Worm (Caenorhabditis elegans): ENCODE measurements around the gene F53H8.3.

F53H8.3 gene

DNA sequence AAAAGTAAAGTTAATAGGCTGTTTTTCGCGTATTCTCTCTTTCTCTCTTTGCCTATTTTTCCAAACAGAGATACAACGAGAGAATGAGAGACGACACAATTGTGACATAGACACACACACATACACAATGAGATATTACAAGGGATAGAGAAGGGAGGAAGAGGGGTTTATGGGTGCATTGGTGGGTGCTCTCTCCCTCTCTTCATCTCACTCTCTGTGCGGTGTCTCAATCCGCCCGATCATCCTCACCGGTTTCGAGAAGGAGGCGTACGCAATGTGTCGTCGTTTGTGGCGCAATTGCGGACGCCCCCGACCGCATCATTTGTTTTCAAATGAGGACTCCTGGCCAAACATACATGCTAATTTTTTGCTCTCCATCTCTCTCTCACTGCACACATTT lies 11.1 kb downstream of the F53H8.3 start (continued):
- TF ChIP-seq dmd-9 (GFP tag; IDR thresholded peaks at IDR 0.05) (no peak), unc-62 (GFP tag; optimal IDR thresholded peaks at IDR 0.05 in 1 of 2) (peak in 1 of 2 experiments; percentile 99), unc-62 (tag; optimal IDR thresholded peaks at IDR 0.05) (no peak)

DNA sequence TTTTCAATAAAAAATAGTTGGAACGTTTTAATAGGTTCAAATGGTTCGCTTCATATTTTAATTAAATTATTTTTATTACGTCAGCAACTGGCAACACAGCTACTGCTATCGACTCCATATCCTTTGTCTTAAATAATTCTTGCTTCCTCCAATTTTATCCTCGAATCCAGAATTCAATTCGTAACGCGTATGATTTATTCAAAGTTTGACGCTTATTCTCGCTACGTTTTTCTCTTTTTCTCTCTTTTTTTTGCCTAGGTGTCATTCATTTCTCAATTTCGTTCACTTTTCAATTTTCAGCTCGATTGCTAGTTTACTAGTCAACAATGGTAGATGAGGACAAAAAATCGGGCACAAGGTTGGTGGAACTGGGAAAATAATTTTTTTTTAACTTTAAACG lies 12.1 kb downstream of the F53H8.3 start, which contains the start of gene arr-1:
Gene arr-1 (plus strand): TSS at position 301 of the 400 bp plus-strand sequence.
- TF ChIP-seq hlh-11 (tag; optimal IDR thresholded peaks at IDR 0.05) (no peak), unc-39 (tag; optimal IDR thresholded peaks at IDR 0.05) (no peak), T20F7.1 (GFP tag; optimal IDR thresholded peaks at IDR 0.05) (no peak), nhr-111 (GFP tag; optimal IDR thresholded peaks at IDR 0.05) (no peak)

DNA sequence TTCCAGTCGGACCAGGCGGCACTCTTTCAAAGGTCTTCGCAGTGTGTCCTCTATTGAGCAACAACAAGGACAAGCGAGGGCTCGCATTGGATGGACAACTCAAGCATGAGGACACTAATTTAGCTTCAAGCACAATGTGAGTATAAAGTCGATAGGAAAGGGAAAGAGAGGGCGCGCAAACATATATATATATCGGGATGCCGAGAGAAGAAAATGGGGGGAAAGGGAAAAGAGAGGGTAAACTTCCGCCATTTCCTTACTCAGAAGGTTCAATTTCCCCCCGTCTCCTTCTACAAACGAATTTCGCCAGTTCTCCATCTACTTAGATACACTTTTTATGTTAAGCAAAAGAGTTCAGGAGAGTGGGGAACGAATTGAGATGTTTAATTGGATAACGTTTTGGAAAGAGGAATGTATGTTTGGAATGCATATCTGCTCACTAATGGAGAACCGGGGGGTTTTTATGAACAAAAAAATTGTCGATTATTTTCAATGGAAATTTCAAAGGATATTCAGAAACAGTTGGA lies 14.3 kb downstream of the F53H8.3 start:
- peak in 1 of 2 experiments; percentile 26 for TF ChIP-seq lsy-2 (tag; optimal IDR thresholded peaks at IDR 0.05)
- TF ChIP-seq rbr-2 (tag; optimal IDR thresholded peaks at IDR 0.05) = peak; percentile 29
- no peak for TF ChIP-seq lin-13 (GFP tag; optimal IDR thresholded peaks at IDR 0.05)
- TF ChIP-seq unc-62 (GFP tag; optimal IDR thresholded peaks at IDR 0.05 in 1 of 2) = peak in 1 of 2 experiments; percentile 92
- no peak for TF ChIP-seq unc-62 (tag; optimal IDR thresholded peaks at IDR 0.05)

DNA sequence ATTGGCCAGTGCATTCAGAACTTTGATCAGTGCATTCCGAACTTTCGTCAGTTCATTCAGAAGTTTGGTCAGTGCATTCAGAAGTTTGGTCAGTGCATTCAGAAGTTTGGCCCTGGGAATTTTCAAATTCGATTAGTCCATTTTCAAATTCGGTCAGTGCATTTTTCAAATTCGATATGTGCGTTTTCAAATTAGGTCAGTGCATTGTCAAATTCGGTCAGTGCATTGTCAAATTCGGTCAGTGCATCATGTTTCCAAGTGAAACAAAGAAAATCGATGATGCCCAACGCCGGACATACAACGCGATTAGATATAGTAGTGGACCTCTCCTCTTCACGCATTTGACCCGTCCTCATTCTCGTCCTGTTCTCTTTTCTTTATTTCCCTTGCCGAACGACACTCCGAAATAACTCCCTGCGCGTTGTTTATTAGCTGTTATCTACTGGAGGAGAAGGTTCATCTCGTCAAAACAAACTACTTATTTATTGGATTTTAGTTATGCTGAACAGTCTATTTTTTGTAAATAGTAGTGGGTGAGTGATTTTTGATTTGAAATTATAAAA lies 16.2 kb downstream of the F53H8.3 start, which contains the start of gene apm-3:
Gene apm-3 (plus strand): TSS at position 477 of the 563 bp plus-strand sequence.
- peak; percentile 26 for TF ChIP-seq dve-1 (tag; optimal IDR thresholded peaks at IDR 0.05; ENCODE audit: insufficient read depth)
- TF ChIP-seq vab-7 (GFP tag; IDR thresholded peaks at IDR 0.05) = no peak
- no peak for TF ChIP-seq aly-2 (tag; optimal IDR thresholded peaks at IDR 0.05)
- TF ChIP-seq mep-1 (tag; optimal IDR thresholded peaks at IDR 0.05) = peak; percentile 12
- no peak for TF ChIP-seq egl-27 (tag; optimal IDR thresholded peaks at IDR 0.05)
- no peak for TF ChIP-seq nhr-237 (tag; optimal IDR thresholded peaks at IDR 0.05)
- no peak for TF ChIP-seq lir-3 (tag; optimal IDR thresholded peaks at IDR 0.05)
- TF ChIP-seq nhr-6 (tag; optimal IDR thresholded peaks at IDR 0.05) = no peak
- peak; percentile 4 for TF ChIP-seq dpl-1 (GFP tag; optimal IDR thresholded peaks at IDR 0.05)
- TF ChIP-seq lsy-2 (tag; optimal IDR thresholded peaks at IDR 0.05) = peak in 1 of 2 experiments; percentile 58
- TF ChIP-seq hlh-30 (tag; optimal IDR thresholded peaks at IDR 0.05; ENCODE audit: insufficient read depth) = peak; percentile 16
- peak; percentile 47 for TF ChIP-seq mes-2 (tag; optimal IDR thresholded peaks at IDR 0.05; ENCODE audit: poor library complexity, severe bottlenecking)
- no peak for TF ChIP-seq hif-1 (tag; optimal IDR thresholded peaks at IDR 0.05)
- no peak for TF ChIP-seq ctbp-1 (GFP tag; IDR thresholded peaks at IDR 0.05)
- TF ChIP-seq jun-1 (tag; optimal IDR thresholded peaks at IDR 0.05) = no peak
- no peak for TF ChIP-seq arid-1 (GFP tag; conservative IDR thresholded peaks at IDR 0.05)
- TF ChIP-seq lin-13 (GFP tag; optimal IDR thresholded peaks at IDR 0.05) = no peak
- no peak for TF ChIP-seq nhr-11 (tag; optimal IDR thresholded peaks at IDR 0.05)
- TF ChIP-seq zfp-2 (tag; optimal IDR thresholded peaks at IDR 0.05) = no peak
- no peak for TF ChIP-seq hlh-11 (tag; optimal IDR thresholded peaks at IDR 0.05)
- TF ChIP-seq T20F7.1 (GFP tag; optimal IDR thresholded peaks at IDR 0.05) = peak; percentile 92
- no peak for TF ChIP-seq zag-1 (tag; optimal IDR thresholded peaks at IDR 0.05)
- TF ChIP-seq daf-8 (GFP tag; IDR thresholded peaks at IDR 0.05) = no peak
- no peak for TF ChIP-seq daf-16 (GFP tag; optimal IDR thresholded peaks at IDR 0.05)
- TF ChIP-seq daf-16 (tag; optimal IDR thresholded peaks at IDR 0.05) = no peak
- 0 out of 2 replicates have a peak, but pooled peaks have one; percentile 30 for TF ChIP-seq hmg-1.1 (GFP tag; IDR thresholded peaks at IDR 0.05)

DNA sequence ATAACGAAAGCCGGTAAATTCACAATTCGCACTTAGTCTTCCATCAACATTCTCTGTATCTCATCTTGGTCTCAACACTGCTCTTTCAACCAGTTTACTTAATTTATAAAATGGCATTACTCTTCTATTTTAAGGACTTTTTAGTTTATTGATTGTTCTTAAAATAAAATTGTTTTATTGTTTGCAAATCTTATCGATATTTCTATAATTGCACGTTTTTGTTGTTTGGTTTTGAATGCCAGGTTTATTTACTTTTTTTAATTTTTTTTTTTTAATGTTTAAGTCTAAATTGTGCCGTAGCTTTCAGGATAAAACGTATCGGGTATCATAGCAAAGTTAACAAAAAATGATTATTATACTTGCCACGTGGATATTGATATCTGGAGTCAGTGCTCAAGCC lies 19.2 kb downstream of the F53H8.3 start, which contains the start of gene chil-10:
Gene chil-10 (plus strand): TSS at position 301 of the 400 bp plus-strand sequence.
- TF ChIP-seq aha-1 (tag) (peak; percentile 6), nhr-42 (GFP tag; IDR thresholded peaks at IDR 0.05) (no peak), daf-19 (GFP tag; conservative IDR thresholded peaks at IDR 0.05) (no peak)

Measured in whole organism, L4 larva.